Fruit fly (Drosophila melanogaster) S2 (cell line): ENCODE measurements around the gene Golgin84.

Experiments
- CG8478 ChIP-seq: fragments of >200 bp; optimal IDR thresholded peaks from 2 replicates; lab custom pipeline; 2018
- CTCF ChIP-seq, 2 experiments: fragments of >200 bp; optimal IDR thresholded peaks; 2 replicates each; lab custom pipeline; 2018

DNA sequence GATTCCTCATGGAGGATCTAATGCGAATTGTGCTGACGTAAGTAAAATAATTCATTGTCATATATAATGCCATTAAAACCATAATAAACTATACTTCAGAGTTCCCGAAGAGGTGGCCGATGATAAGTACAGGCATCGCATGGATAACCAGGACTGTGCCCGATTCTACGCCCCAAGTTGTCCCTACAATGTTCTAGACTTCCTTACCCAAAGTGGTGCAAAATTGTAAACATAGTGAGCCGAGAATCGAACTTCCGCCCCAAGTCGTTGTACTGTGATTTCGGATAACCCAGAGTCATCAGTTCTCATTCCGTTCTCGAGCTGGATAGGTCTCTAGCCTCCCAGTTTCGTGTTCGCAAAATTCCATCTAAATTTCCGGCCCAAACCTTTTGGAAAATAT lies 5.1 kb upstream of the Golgin84 start, which contains the start of gene CG33340:
- no peak for TF ChIP-seq CG8478 (lab: Kevin White, UChicago)
- no peak for TF ChIP-seq CTCF (optimal IDR thresholded peaks at IDR 0.05; lab: Kevin White, UChicago)
